Fruit fly (Drosophila melanogaster) whole organism, prepupa: ENCODE data around the gene CG13062.

Experiments
- Blimp-1 ChIP-seq: fragments of 200-800 bp; sonication (Bioruptor generic); optimal IDR thresholded peaks from 3 replicates; lab custom pipeline; 2017; ENCODE audit warnings: missing biosample characterization, missing genetic modification characterization, mild to moderate bottlenecking, moderate library complexity, missing genetic modification reagents
- CG10631 ChIP-seq: fragments of 200-800 bp; sonication (Bioruptor generic); optimal IDR thresholded peaks from 2 replicates; lab custom pipeline; 2016; ENCODE audit warnings: missing biosample characterization, missing genetic modification characterization
- CG10669 ChIP-seq: fragments of 200-800 bp; sonication (Bioruptor generic); optimal IDR thresholded peaks from 3 replicates; lab custom pipeline; 2018; ENCODE audit warnings: missing biosample characterization, mild to moderate bottlenecking, missing genetic modification characterization, moderate library complexity
- CG11294 ChIP-seq: fragments of 200-800 bp; sonication (Bioruptor generic); IDR thresholded peaks from 2 replicates; pipeline ENCODE4 v1.3.6; 2022; ENCODE audit warnings: missing biosample characterization, missing genetic modification characterization
- CG11902 ChIP-seq: fragments of 200-800 bp; sonication (Bioruptor generic); optimal IDR thresholded peaks from 3 replicates; lab custom pipeline; 2016; ENCODE audit warnings: missing biosample characterization, missing genetic modification characterization
- CG15336 ChIP-seq: fragments of 200-800 bp; sonication (Bioruptor generic); IDR thresholded peaks from 2 replicates; pipeline ENCODE4 v1.3.6; 2022; ENCODE audit warnings: missing biosample characterization, missing genetic modification characterization
- CG1621 ChIP-seq: fragments of 200-800 bp; sonication (Bioruptor generic); optimal IDR thresholded peaks from 3 replicates; lab custom pipeline; 2018; ENCODE audit warnings: missing biosample characterization, mild to moderate bottlenecking, missing genetic modification characterization
- CG16779 ChIP-seq: fragments of 200-800 bp; sonication (Bioruptor generic); optimal IDR thresholded peaks from 3 replicates; lab custom pipeline; 2017; ENCODE audit warnings: missing biosample characterization, mild to moderate bottlenecking, missing genetic modification characterization
- CG3032 ChIP-seq: fragments of 200-800 bp; optimal IDR thresholded peaks from 2 replicates; lab custom pipeline; 2019; ENCODE audit warnings: missing biosample characterization, mild to moderate bottlenecking, missing genetic modification characterization, moderate library complexity
- CG32006 ChIP-seq: fragments of 200-800 bp; sonication (Bioruptor generic); optimal IDR thresholded peaks from 3 replicates; lab custom pipeline; 2017; ENCODE audit warnings: missing biosample characterization, mild to moderate bottlenecking, missing genetic modification characterization
- CG34406 ChIP-seq: fragments of 200-800 bp; sonication (Bioruptor generic); optimal IDR thresholded peaks from 3 replicates; lab custom pipeline; 2016; ENCODE audit warnings: missing biosample characterization, missing genetic modification characterization
- CG3919 ChIP-seq: fragments of 200-800 bp; sonication (Bioruptor generic); optimal IDR thresholded peaks from 3 replicates; lab custom pipeline; 2016; ENCODE audit warnings: missing biosample characterization, missing genetic modification characterization
- CG4318 ChIP-seq: fragments of 200-800 bp; sonication (Bioruptor generic); optimal IDR thresholded peaks from 3 replicates; lab custom pipeline; 2017; ENCODE audit warnings: missing biosample characterization, mild to moderate bottlenecking, missing genetic modification characterization
- CG6163 ChIP-seq: fragments of 200-800 bp; sonication (Bioruptor generic); IDR thresholded peaks from 3 replicates; pipeline ENCODE4 v1.3.6; 2022; ENCODE audit warnings: missing biosample characterization, missing genetic modification characterization
- CG6792 ChIP-seq: fragments of 200-800 bp; sonication (Bioruptor generic); optimal IDR thresholded peaks from 3 replicates; lab custom pipeline; 2016; ENCODE audit warnings: missing biosample characterization, missing genetic modification characterization
- CG8119 ChIP-seq: fragments of 200-800 bp; sonication (Bioruptor generic); IDR thresholded peaks from 3 replicates; pipeline ENCODE4 v1.3.6; 2022; ENCODE audit warnings: missing biosample characterization, missing genetic modification characterization
- CG8319 ChIP-seq: fragments of 200-800 bp; sonication (Bioruptor generic); optimal IDR thresholded peaks from 3 replicates; lab custom pipeline; 2016; ENCODE audit warnings: missing biosample characterization, missing genetic modification characterization
- CG8632 ChIP-seq: fragments of 200-800 bp; sonication (Bioruptor generic); optimal IDR thresholded peaks from 3 replicates; lab custom pipeline; 2016; ENCODE audit warnings: missing biosample characterization, missing genetic modification characterization
- CG9139 ChIP-seq: fragments of 200-800 bp; sonication (Bioruptor generic); optimal IDR thresholded peaks from 3 replicates; lab custom pipeline; 2017; ENCODE audit warnings: missing biosample characterization, mild to moderate bottlenecking, missing genetic modification characterization
- Eip78C ChIP-seq: fragments of 200-800 bp; sonication (Bioruptor generic); peaks from one replicate; lab custom pipeline; 2016; ENCODE audit warnings: missing biosample characterization, missing genetic modification characterization
- Eip93F ChIP-seq: fragments of 200-800 bp; sonication (Bioruptor generic); optimal IDR thresholded peaks from 2 replicates; lab custom pipeline; 2016; ENCODE audit warnings: missing biosample characterization, mild to moderate bottlenecking, missing genetic modification characterization
- Ets21C ChIP-seq: fragments of 200-800 bp; sonication (Bioruptor generic); optimal IDR thresholded peaks from 3 replicates; lab custom pipeline; 2016; ENCODE audit warnings: missing biosample characterization, missing genetic modification characterization
- Ets96B ChIP-seq: fragments of 200-800 bp; optimal IDR thresholded peaks from 2 replicates; lab custom pipeline; 2019; ENCODE audit warnings: missing biosample characterization, mild to moderate bottlenecking, missing genetic modification characterization, moderate library complexity
- Gug ChIP-seq: fragments of 200-800 bp; sonication (Bioruptor generic); IDR thresholded peaks from 2 replicates; pipeline ENCODE4 v1.3.6; 2022; ENCODE audit warnings: missing biosample characterization, missing genetic modification characterization
- Hr38 ChIP-seq: sonication (Bioruptor generic); optimal IDR thresholded peaks from 2 replicates; lab custom pipeline; 2016; ENCODE audit warnings: missing biosample characterization, missing genetic modification characterization
- Hr39 ChIP-seq: fragments of 200-800 bp; sonication (Bioruptor generic); optimal IDR thresholded peaks from 2 replicates; lab custom pipeline; 2016; ENCODE audit warnings: missing biosample characterization, missing genetic modification characterization
- Hr4 ChIP-seq: fragments of 200-800 bp; sonication (Bioruptor generic); optimal IDR thresholded peaks from 3 replicates; lab custom pipeline; 2016; ENCODE audit warnings: missing biosample characterization, missing genetic modification characterization
- Lpt ChIP-seq: fragments of 200-800 bp; sonication (Bioruptor generic); optimal IDR thresholded peaks from 3 replicates; lab custom pipeline; 2016; ENCODE audit warnings: missing biosample characterization, missing genetic modification characterization
- Met ChIP-seq: fragments of 200-800 bp; sonication (Bioruptor generic); optimal IDR thresholded peaks from 3 replicates; lab custom pipeline; 2016; ENCODE audit warnings: missing biosample characterization, missing genetic modification characterization
- Sox14 ChIP-seq: fragments of 200-800 bp; sonication (Bioruptor generic); optimal IDR thresholded peaks from 3 replicates; lab custom pipeline; 2016; ENCODE audit warnings: missing biosample characterization, missing genetic modification characterization
- achi ChIP-seq: fragments of 200-800 bp; sonication (Bioruptor generic); optimal IDR thresholded peaks from 3 replicates; lab custom pipeline; 2016; ENCODE audit warnings: missing biosample characterization, missing genetic modification characterization
- cyc ChIP-seq: fragments of 200-800 bp; sonication (Bioruptor generic); optimal IDR thresholded peaks from 3 replicates; lab custom pipeline; 2016; ENCODE audit warnings: missing biosample characterization, missing genetic modification characterization
- eg ChIP-seq: fragments of 200-800 bp; sonication (Bioruptor generic); IDR thresholded peaks from 3 replicates; pipeline ENCODE4 v1.3.6; 2022; ENCODE audit warnings: missing biosample characterization, missing genetic modification characterization
- esn ChIP-seq: fragments of 200-800 bp; sonication (Bioruptor generic); optimal IDR thresholded peaks from 2 replicates; lab custom pipeline; 2016; ENCODE audit warnings: missing biosample characterization, mild to moderate bottlenecking, missing genetic modification characterization, moderate library complexity
- fd59A ChIP-seq: fragments of 200-800 bp; sonication (Bioruptor generic); optimal IDR thresholded peaks from 2 replicates; lab custom pipeline; 2017; ENCODE audit warnings: missing biosample characterization, mild to moderate bottlenecking, missing genetic modification characterization, missing genetic modification reagents
- fd85E ChIP-seq: fragments of 200-800 bp; sonication (Bioruptor generic); optimal IDR thresholded peaks from 3 replicates; lab custom pipeline; 2016; ENCODE audit warnings: missing biosample characterization, missing genetic modification characterization
- pdm3 ChIP-seq: fragments of 200-800 bp; sonication (Bioruptor generic); optimal IDR thresholded peaks from 3 replicates; lab custom pipeline; 2016; ENCODE audit warnings: missing biosample characterization, missing genetic modification characterization
- salr ChIP-seq, 2 experiments: fragments of 200-800 bp; sonication (Bioruptor generic); optimal IDR thresholded peaks; 3 replicates each; lab custom pipeline; 2016 to 2018; ENCODE audit warnings: missing biosample characterization in 2 of 2, missing genetic modification characterization in 2 of 2, mild to moderate bottlenecking in 1 of 2
- spab ChIP-seq: fragments of 200-800 bp; sonication (Bioruptor generic); optimal IDR thresholded peaks from 2 replicates; lab custom pipeline; 2017; ENCODE audit warnings: missing biosample characterization, mild to moderate bottlenecking, missing genetic modification characterization, missing genetic modification reagents
- ss ChIP-seq, 2 experiments: fragments of 200-800 bp; sonication (Bioruptor generic); optimal IDR thresholded peaks; 2 replicates in 1 of 2; 3 replicates in 1 of 2; lab custom pipeline; 2017 to 2018; ENCODE audit warnings: mild to moderate bottlenecking in 2 of 2, missing biosample characterization in 2 of 2, missing genetic modification characterization in 2 of 2, moderate library complexity in 1 of 2
- topi ChIP-seq: fragments of 200-800 bp; sonication (Bioruptor generic); optimal IDR thresholded peaks from 3 replicates; lab custom pipeline; 2016; ENCODE audit warnings: missing biosample characterization, missing genetic modification characterization

The CG13062 gene

dm6 chr3L:16364182-16364581 is 50.1 kb downstream of the CG13062 start (continued):
- TF ChIP-seq achi (GFP tag; lab: Kevin White, UChicago) (peak; percentile 86), Eip78C (GFP tag; lab: Kevin White, UChicago) (peak; percentile 98), Hr4 (peak; percentile 44), Lpt (peak; percentile 66), Gug (GFP tag; lab: Robert Waterston, UW) (no peak), CG32006 (GFP tag; lab: Kevin White, UChicago) (peak; percentile 74), fd85E (GFP tag; lab: Kevin White, UChicago) (peak; percentile 63), Blimp-1 (GFP tag; lab: Kevin White, UChicago) (peak; percentile 63), CG15336 (GFP tag; lab: Robert Waterston, UW) (peak; percentile 69), eg (GFP tag; lab: Robert Waterston, UW) (no peak), CG11294 (GFP tag; lab: Robert Waterston, UW) (peak; percentile 45; the same call in 1 of the 2 replicates), CG8319 (GFP tag; lab: Kevin White, UChicago) (peak; percentile 83), pdm3 (GFP tag; lab: Kevin White, UChicago) (peak; percentile 85), Met (GFP tag; lab: Kevin White, UChicago) (peak; percentile 85), spab (GFP tag; lab: Kevin White, UChicago) (peak; percentile 88), CG1621 (tag; lab: Kevin White, UChicago) (peak; percentile 84), Hr39 (GFP tag; lab: Kevin White, UChicago) (peak; percentile 75), CG3919 (GFP tag; lab: Kevin White, UChicago) (peak; percentile 92), CG10631 (GFP tag; lab: Kevin White, UChicago) (peak; percentile 87), Ets21C (peak; percentile 69), esn (peak; percentile 89), CG8632 (GFP tag; lab: Kevin White, UChicago) (peak; percentile 90), topi (peak; percentile 91), cyc (GFP tag; lab: Kevin White, UChicago) (peak; percentile 83), CG11902 (GFP tag; lab: Kevin White, UChicago) (peak; percentile 79), CG16779 (peak; percentile 82), CG9139 (peak; percentile 81), CG6792 (peak; percentile 86), CG6163 (GFP tag; lab: Robert Waterston, UW) (no peak; the same call in 1 of the 3 replicates), CG3032 (tag; lab: Kevin White, UChicago) (peak; percentile 93), Eip93F (GFP tag; lab: Kevin White, UChicago) (peak; percentile 17), Sox14 (GFP tag; lab: Kevin White, UChicago) (peak; percentile 87), Hr38 (GFP tag; lab: Kevin White, UChicago) (no peak), Ets96B (tag; lab: Kevin White, UChicago) (peak; percentile 90), CG10669 (peak; percentile 85)

- no peak for TF ChIP-seq fd59A
- TF ChIP-seq CG4318 (GFP tag; lab: Kevin White, UChicago): no peak
- no peak for TF ChIP-seq Eip93F (GFP tag; lab: Kevin White, UChicago)
- TF ChIP-seq Eip78C (GFP tag; lab: Kevin White, UChicago): no peak
- TF ChIP-seq CG11902 (GFP tag; lab: Kevin White, UChicago): no peak
- TF ChIP-seq ss (GFP tag; optimal IDR thresholded peaks at IDR 0.05; lab: Kevin White, UChicago): no peak
- no peak for TF ChIP-seq CG34406 (GFP tag; lab: Kevin White, UChicago)
- no peak for TF ChIP-seq CG8119 (GFP tag; lab: Robert Waterston, UW)
- TF ChIP-seq salr (GFP tag; optimal IDR thresholded peaks at IDR 0.05; lab: Kevin White, UChicago): no peak
- no peak for TF ChIP-seq cyc (GFP tag; lab: Kevin White, UChicago)
Observed at dm6 chr3L:16364599-16364998, 50.5 kb downstream of the CG13062 start, which contains the start of gene Cpr72Eb. Cpr72Eb (plus strand) TSS chr3L:16364899.
